Worm (Caenorhabditis elegans) whole organism, young adult: ENCODE data around the gene nlp-27.

Source experiments
- efl-1 ChIP-seq: fragments of 150-350 bp; optimal IDR thresholded peaks from 2 replicates; lab custom pipeline; 2014; ENCODE audit warnings: missing biosample characterization, missing genetic modification reagents, missing genetic modification characterization
- lin-40 ChIP-seq: sonication (generic microtip); optimal IDR thresholded peaks from 2 replicates; lab custom pipeline; 2016; ENCODE audit warnings: missing genetic modification characterization, mild to moderate bottlenecking, missing compliant biosample characterization, missing genotype, missing genetic modification reagents
- sdz-38 ChIP-seq: sonication (generic microtip); optimal IDR thresholded peaks from 2 replicates; lab custom pipeline; 2016; ENCODE audit warnings: missing genotype, missing genetic modification characterization, missing compliant biosample characterization
- zim-3 ChIP-seq: sonication (generic microtip); optimal IDR thresholded peaks from 2 replicates; lab custom pipeline; 2017; ENCODE audit warnings: mild to moderate bottlenecking, missing genetic modification characterization, moderate library complexity, missing compliant biosample characterization
- ztf-6 ChIP-seq: fragments of 200-800 bp; sonication (Bioruptor generic); IDR thresholded peaks from 2 replicates; pipeline ENCODE4 v1.3.6; 2022; ENCODE audit warnings: missing genetic modification reagents, missing genetic modification characterization, missing compliant biosample characterization

ce11 chrV:4038110-4038509 is 48.9 kb downstream of the nlp-27 start, which contains the start of gene C49G7.12:
- TF ChIP-seq lin-40 (tag; lab: Kevin White, UChicago): no peak
- no peak for TF ChIP-seq efl-1 (GFP tag; lab: Kevin White, UChicago)
- no peak for TF ChIP-seq sdz-38
- no peak for TF ChIP-seq zim-3 (tag; lab: Kevin White, UChicago)
- TF ChIP-seq ztf-6 (GFP tag; lab: Robert Waterston, UW): no peak
